Fruit fly (Drosophila melanogaster): ENCODE data around the gene Ca-alpha1T.

DNA sequence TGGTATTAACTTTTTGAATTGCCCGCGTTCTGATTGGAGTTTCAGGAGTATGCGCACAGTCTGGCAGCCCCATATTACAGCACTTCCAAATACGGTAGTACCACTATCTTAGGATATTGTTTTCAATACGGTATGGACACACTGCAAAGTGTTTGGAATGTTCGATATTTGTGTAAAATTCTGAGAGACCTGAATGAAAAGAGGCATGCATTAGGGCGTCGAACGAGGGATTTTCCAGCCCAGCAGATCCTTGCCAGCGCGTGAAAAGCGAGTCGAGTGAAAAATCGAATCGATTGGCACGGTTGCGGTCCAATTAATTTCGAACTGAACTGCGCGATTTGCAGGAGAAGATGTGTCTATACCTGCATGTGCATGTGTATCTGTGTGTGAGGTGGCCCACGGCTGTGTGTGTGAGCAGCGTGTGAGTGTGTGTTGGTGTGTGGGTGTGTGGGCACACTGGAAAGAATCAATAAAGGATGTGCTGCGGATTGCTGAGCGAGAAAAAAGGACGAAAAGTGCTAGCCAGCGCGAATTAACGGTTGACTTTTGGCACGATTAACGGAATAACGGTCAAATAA lies 33.3 kb upstream of the Ca-alpha1T start, which contains the start of gene dtn:
- TF ChIP-seq Hr39 (GFP tag; optimal IDR thresholded peaks at IDR 0.05) (no peak), topi (GFP tag; optimal IDR thresholded peaks at IDR 0.05) (no peak), Smox (GFP tag; optimal IDR thresholded peaks at IDR 0.05) (no peak), Hr4 (GFP tag; optimal IDR thresholded peaks at IDR 0.05) (no peak), CG6854 (GFP tag; optimal IDR thresholded peaks at IDR 0.05) (no peak)
